Worm (Caenorhabditis elegans) whole organism, L4 larva: Measurements from ENCODE around the gene tor-2.

Source experiments
- ama-1 ChIP-seq: fragments of 150-350 bp; optimal IDR thresholded peaks from 2 replicates; lab custom pipeline; 2014; ENCODE audit warnings: inconsistent platforms, mixed read lengths
- daf-12 ChIP-seq: fragments of 150-350 bp; optimal IDR thresholded peaks from 2 replicates; lab custom pipeline; 2014; ENCODE audit warnings: missing biosample characterization, missing genetic modification reagents, missing genetic modification characterization
- lin-1 ChIP-seq: fragments of 200-800 bp; sonication (Bioruptor generic); IDR thresholded peaks from 2 replicates; pipeline ENCODE4 v1.3.6; 2022; ENCODE audit warnings: missing genetic modification reagents, missing genetic modification characterization, missing compliant biosample characterization
- nhr-111 ChIP-seq: fragments of 200-800 bp; sonication (Bioruptor generic); optimal IDR thresholded peaks from 2 replicates; lab custom pipeline; 2018; ENCODE audit warnings: mild to moderate bottlenecking, missing genetic modification characterization, missing compliant biosample characterization
- nhr-237 ChIP-seq: sonication (generic microtip); optimal IDR thresholded peaks from 2 replicates; lab custom pipeline; 2017; ENCODE audit warnings: missing biosample characterization, missing genetic modification characterization
- pqm-1 ChIP-seq: sonication (generic microtip); optimal IDR thresholded peaks from 2 replicates; lab custom pipeline; 2017; ENCODE audit warnings: missing biosample characterization, missing genetic modification characterization
- snpc-4 ChIP-seq: fragments of 150-350 bp; optimal IDR thresholded peaks from 2 replicates; lab custom pipeline; 2014; ENCODE audit warnings: missing biosample characterization, missing genetic modification characterization
- tag-97 ChIP-seq: fragments of 200-800 bp; sonication (Bioruptor generic); IDR thresholded peaks from 2 replicates; pipeline ENCODE4 v1.3.6; 2022; ENCODE audit warnings: missing genetic modification characterization, missing compliant biosample characterization
- unc-130 ChIP-seq: sonication (generic microtip); optimal IDR thresholded peaks from 2 replicates; lab custom pipeline; 2016; ENCODE audit warnings: missing genetic modification reagents, missing genetic modification characterization, missing compliant biosample characterization
- zfp-3 ChIP-seq: fragments of 200-800 bp; sonication (Bioruptor generic); conservative IDR thresholded peaks from 2 replicates; pipeline ENCODE4 v1.3.6; 2022; ENCODE audit warnings: missing genetic modification reagents, missing genetic modification characterization, missing compliant biosample characterization

DNA sequence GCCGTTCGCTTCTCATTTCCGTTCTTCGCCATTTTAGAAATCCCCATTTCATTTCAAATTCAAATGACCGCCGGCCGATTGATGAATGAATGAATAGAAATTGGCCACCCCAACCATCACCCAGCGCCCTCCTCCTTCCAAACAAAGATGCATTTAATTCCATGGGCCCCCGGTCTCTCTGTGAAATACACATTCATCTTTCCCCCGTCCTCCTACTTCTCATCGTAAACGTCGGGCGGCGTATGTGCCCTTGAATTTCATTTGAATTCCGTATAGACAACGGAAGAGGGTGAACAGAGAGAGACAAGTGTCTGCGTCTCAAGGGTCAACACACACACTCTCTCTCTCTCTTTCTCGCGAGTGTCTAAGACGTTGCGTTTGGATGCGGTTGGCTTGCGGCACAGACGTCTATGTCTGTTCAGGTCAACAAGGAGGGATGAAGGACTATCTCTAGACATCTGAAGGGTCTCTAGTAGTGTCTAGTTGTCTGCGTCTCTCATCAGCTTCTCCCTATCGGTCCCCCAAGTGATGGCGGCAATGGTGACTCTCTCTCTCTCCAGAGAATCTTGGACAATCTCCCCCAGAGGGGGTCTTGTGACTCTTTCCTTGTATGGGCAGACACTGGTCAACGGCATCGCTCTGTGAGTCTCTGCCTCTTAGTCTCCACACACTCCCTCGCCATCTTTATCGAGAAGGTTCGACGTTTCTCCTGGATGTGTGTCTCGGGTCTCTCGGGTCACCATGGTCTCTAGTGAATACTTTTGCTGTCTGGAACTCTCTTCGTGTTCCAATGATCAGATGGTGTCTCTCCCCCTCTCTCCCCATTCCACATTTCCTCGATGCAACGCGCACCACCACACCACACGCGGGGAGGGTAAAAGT is 48.9 kb upstream of the tor-2 start:
- no peak for TF ChIP-seq nhr-237
- no peak for TF ChIP-seq unc-130 (GFP tag; lab: Kevin White, UChicago)
- TF ChIP-seq tag-97 (GFP tag; lab: Robert Waterston, UW) = no peak
- no peak for TF ChIP-seq snpc-4 (tag; lab: Kevin White, UChicago)
- TF ChIP-seq zfp-3 (GFP tag; lab: Robert Waterston, UW) = peak; percentile 86
- no peak for TF ChIP-seq ama-1
- no peak for TF ChIP-seq nhr-111 (GFP tag; lab: Kevin White, UChicago)
- TF ChIP-seq lin-1 (GFP tag; lab: Robert Waterston, UW) = 0 out of 2 replicates have a peak, but pooled peaks have one; percentile 4
- no peak for TF ChIP-seq pqm-1 (tag; lab: Kevin White, UChicago)
- TF ChIP-seq daf-12 (tag; lab: Kevin White, UChicago) = no peak
